Worm (Caenorhabditis elegans): Measurements from ENCODE around the gene T08E11.1.

DNA sequence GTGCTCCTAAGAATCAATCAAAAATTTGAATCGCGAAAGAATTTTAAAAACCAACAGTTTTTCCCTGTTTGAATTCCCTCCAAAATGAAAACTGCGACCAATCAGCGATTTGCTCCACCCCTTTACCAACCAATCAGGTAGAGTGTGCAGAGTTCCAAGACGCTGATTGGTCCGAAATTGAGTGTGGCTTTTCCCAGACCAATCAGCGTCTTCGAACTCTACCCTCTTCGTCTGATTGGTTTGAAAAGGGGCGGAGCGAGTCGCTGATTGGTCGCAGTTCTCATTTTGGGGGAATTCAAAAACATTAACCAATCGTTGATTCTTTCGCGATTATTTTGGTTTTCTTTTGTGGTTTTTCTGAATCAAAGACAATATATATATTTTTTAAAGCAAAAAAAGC, 8.2 kb downstream of the T08E11.1 start:
- TF ChIP-seq daf-19 (GFP tag; conservative IDR thresholded peaks at IDR 0.05): no peak
- no peak for TF ChIP-seq pha-4 (GFP tag; IDR thresholded peaks at IDR 0.05)
- no peak for TF ChIP-seq pha-4 (tag; optimal IDR thresholded peaks at IDR 0.05)
- TF ChIP-seq ceh-20 (GFP tag; IDR thresholded peaks at IDR 0.05): no peak
- TF ChIP-seq skn-1 (tag; optimal IDR thresholded peaks at IDR 0.05): no peak
- TF ChIP-seq nhr-77 (tag; optimal IDR thresholded peaks at IDR 0.05): no peak
- no peak for TF ChIP-seq nhr-237 (tag; optimal IDR thresholded peaks at IDR 0.05)
- no peak for TF ChIP-seq saeg-2 (GFP tag; IDR thresholded peaks at IDR 0.05)
- TF ChIP-seq madf-9 (GFP tag; conservative IDR thresholded peaks at IDR 0.05): no peak
- no peak for TF ChIP-seq Y105C5A.15 (GFP tag; IDR thresholded peaks at IDR 0.05)
- TF ChIP-seq lin-15B (tag; optimal IDR thresholded peaks at IDR 0.05): no peak
